Worm (Caenorhabditis elegans): ENCODE data around the gene DH11.2.

The DH11.2 gene

ce11 chrII:8028246-8028694, 15.7 kb downstream of the DH11.2 start (continued):
- TF ChIP-seq daf-16 (GFP tag; optimal IDR thresholded peaks at IDR 0.05) (peak in 1 of 2 experiments; percentile 65), daf-16 (tag; optimal IDR thresholded peaks at IDR 0.05) (peak; percentile 70), duxl-1 (tag; optimal IDR thresholded peaks at IDR 0.05; ENCODE audit: poor library complexity) (peak; percentile 60), cey-2 (tag; optimal IDR thresholded peaks at IDR 0.05; ENCODE audit: borderline replicate concordance, insufficient read depth) (no peak), dmd-9 (GFP tag; IDR thresholded peaks at IDR 0.05) (peak; percentile 55; the same call in 1 of the 2 replicates)

- TF ChIP-seq egl-27 (tag; optimal IDR thresholded peaks at IDR 0.05) (no peak), gei-8 (GFP tag; optimal IDR thresholded peaks at IDR 0.05) (no peak), unc-39 (tag; optimal IDR thresholded peaks at IDR 0.05) (no peak), fkh-10 (GFP tag; optimal IDR thresholded peaks at IDR 0.05) (no peak)
These were observed 16.1 kb downstream of the DH11.2 start for ce11 chrII:8028730-8029129.

ce11 chrII:8032657-8033056, 20.0 kb downstream of the DH11.2 start, which contains the start of gene nrf-6:
Gene nrf-6, minus strand, starts transcription at chrII:8032708.
- peak in 1 of 2 experiments; percentile 11 for TF ChIP-seq daf-16 (GFP tag; optimal IDR thresholded peaks at IDR 0.05)
- TF ChIP-seq daf-16 (tag; optimal IDR thresholded peaks at IDR 0.05) = peak; percentile 49
- peak; percentile 43 for TF ChIP-seq pqm-1 (tag; optimal IDR thresholded peaks at IDR 0.05)
- peak; percentile 66; the same call in 1 of the 2 replicates for TF ChIP-seq tra-1 (GFP tag; IDR thresholded peaks at IDR 0.05)
- no peak for TF ChIP-seq spr-3 (GFP tag; optimal IDR thresholded peaks at IDR 0.05)
- TF ChIP-seq php-3 (GFP tag; IDR thresholded peaks at IDR 0.05) = peak; percentile 46; the same call in 1 of the 2 replicates
- no peak for TF ChIP-seq vab-7 (GFP tag; IDR thresholded peaks at IDR 0.05)
- TF ChIP-seq dmd-6 (GFP tag; IDR thresholded peaks at IDR 0.05) = peak; percentile 90
- 0 out of 2 replicates have a peak, but pooled peaks have one; percentile 10 for TF ChIP-seq lin-1 (GFP tag; IDR thresholded peaks at IDR 0.05)
- peak; percentile 41 for TF ChIP-seq nhr-48 (tag; optimal IDR thresholded peaks at IDR 0.05)
- TF ChIP-seq gei-8 (GFP tag; optimal IDR thresholded peaks at IDR 0.05) = no peak
- TF ChIP-seq hlh-30 (tag; optimal IDR thresholded peaks at IDR 0.05; ENCODE audit: insufficient read depth) = no peak
- peak; percentile 61 for TF ChIP-seq hlh-11 (tag; optimal IDR thresholded peaks at IDR 0.05)
- TF ChIP-seq Y105C5A.15 (GFP tag; IDR thresholded peaks at IDR 0.05) = no peak
- TF ChIP-seq madf-9 (GFP tag; conservative IDR thresholded peaks at IDR 0.05) = no peak
- TF ChIP-seq nhr-28 (tag; optimal IDR thresholded peaks at IDR 0.05) = peak; percentile 66
- no peak for TF ChIP-seq mep-1 (tag; optimal IDR thresholded peaks at IDR 0.05)
- no peak for TF ChIP-seq Y75B8A.6 (GFP tag; IDR thresholded peaks at IDR 0.05)
- peak; percentile 10 for TF ChIP-seq T20F7.1 (GFP tag; optimal IDR thresholded peaks at IDR 0.05)
- peak; percentile 74 for TF ChIP-seq dve-1 (tag; optimal IDR thresholded peaks at IDR 0.05; ENCODE audit: insufficient read depth)
- TF ChIP-seq madf-5 (GFP tag; IDR thresholded peaks at IDR 0.05) = no peak

ce11 chrII:8034008-8034407, 21.4 kb downstream of the DH11.2 start:
- TF ChIP-seq dmd-8 (GFP tag; IDR thresholded peaks at IDR 0.05) = no peak
- peak; percentile 66; the same call in 1 of the 2 replicates for TF ChIP-seq tra-1 (GFP tag; IDR thresholded peaks at IDR 0.05)
- no peak for TF ChIP-seq daf-16 (GFP tag; optimal IDR thresholded peaks at IDR 0.05)
- peak; percentile 13 for TF ChIP-seq daf-16 (tag; optimal IDR thresholded peaks at IDR 0.05)
- TF ChIP-seq fos-1 (tag; optimal IDR thresholded peaks at IDR 0.05) = no peak
- peak; percentile 19 for TF ChIP-seq nhr-48 (tag; optimal IDR thresholded peaks at IDR 0.05)
- TF ChIP-seq nhr-6 (tag; optimal IDR thresholded peaks at IDR 0.05) = no peak
- no peak for TF ChIP-seq lin-13 (GFP tag; optimal IDR thresholded peaks at IDR 0.05)
- TF ChIP-seq mes-2 (tag; optimal IDR thresholded peaks at IDR 0.05; ENCODE audit: poor library complexity, severe bottlenecking) = peak; percentile 10
- no peak for TF ChIP-seq lsy-2 (tag; optimal IDR thresholded peaks at IDR 0.05)
- no peak for TF ChIP-seq ceh-28 (tag; optimal IDR thresholded peaks at IDR 0.05)
- TF ChIP-seq madf-5 (GFP tag; IDR thresholded peaks at IDR 0.05) = no peak
- no peak for TF ChIP-seq mep-1 (tag; optimal IDR thresholded peaks at IDR 0.05)
- peak; percentile 10 for TF ChIP-seq ama-1 (optimal IDR thresholded peaks at IDR 0.05)
- peak; percentile 85 for TF ChIP-seq dmd-6 (GFP tag; IDR thresholded peaks at IDR 0.05)
- peak; percentile 39 for TF ChIP-seq hlh-11 (tag; optimal IDR thresholded peaks at IDR 0.05)
- no peak for TF ChIP-seq ztf-7 (tag; optimal IDR thresholded peaks at IDR 0.05)
- TF ChIP-seq hlh-30 (tag; optimal IDR thresholded peaks at IDR 0.05; ENCODE audit: insufficient read depth) = peak; percentile 20
- TF ChIP-seq madf-9 (GFP tag; conservative IDR thresholded peaks at IDR 0.05) = peak; percentile 14; the same call in 1 of the 2 replicates
- TF ChIP-seq php-3 (GFP tag; IDR thresholded peaks at IDR 0.05) = peak; percentile 55
- no peak for TF ChIP-seq nhr-10 (tag; optimal IDR thresholded peaks at IDR 0.05)
- TF ChIP-seq pqm-1 (tag; optimal IDR thresholded peaks at IDR 0.05) = peak; percentile 17
- TF ChIP-seq dmd-9 (GFP tag; IDR thresholded peaks at IDR 0.05) = no peak
- TF ChIP-seq T20F7.1 (GFP tag; optimal IDR thresholded peaks at IDR 0.05) = no peak
- TF ChIP-seq F10B5.3 (tag; optimal IDR thresholded peaks at IDR 0.05) = no peak
- no peak for TF ChIP-seq lir-3 (tag; optimal IDR thresholded peaks at IDR 0.05)
- TF ChIP-seq snpc-4 (tag; optimal IDR thresholded peaks at IDR 0.05) = no peak
- TF ChIP-seq nhr-28 (tag; optimal IDR thresholded peaks at IDR 0.05) = peak; percentile 21
- TF ChIP-seq ZK337.2 (GFP tag; IDR thresholded peaks at IDR 0.05) = no peak
- no peak for TF ChIP-seq D1046.2 (GFP tag; IDR thresholded peaks at IDR 0.05)
